Fruit fly (Drosophila melanogaster) S2 (cell line): ENCODE measurements around the gene Eph.

Source experiments
- CG8478 ChIP-seq: fragments of >200 bp; optimal IDR thresholded peaks from 2 replicates; lab custom pipeline; 2018
- CTCF ChIP-seq, 2 experiments: fragments of >200 bp; optimal IDR thresholded peaks; 2 replicates each; lab custom pipeline; 2018

Eph gene

dm6 chr4:610398-611319 lies at the start of gene Eph:
TSS of gene Eph (plus strand) at chr4:610684.
- TF ChIP-seq CG8478 = no peak
- TF ChIP-seq CTCF (optimal IDR thresholded peaks at IDR 0.05; lab: Kevin White, UChicago) = no peak

dm6 chr4:567285-567684 lies 43.2 kb upstream of the Eph start:
- TF ChIP-seq CTCF (optimal IDR thresholded peaks at IDR 0.05; lab: Kevin White, UChicago) (no peak), CG8478 (no peak)

dm6 chr4:570404-571302 lies 39.8 kb upstream of the Eph start:
- no peak for TF ChIP-seq CTCF (optimal IDR thresholded peaks at IDR 0.05; lab: Kevin White, UChicago)
- no peak for TF ChIP-seq CG8478

dm6 chr4:571504-572268 lies 38.8 kb upstream of the Eph start, which contains the start of the genes ND-49 and Ephrin:
TSS of gene ND-49 (minus strand) at chr4:571554.
TSS of gene Ephrin (plus strand) at chr4:571755.
- TF ChIP-seq CTCF (optimal IDR thresholded peaks at IDR 0.05; lab: Kevin White, UChicago) (no peak), CG8478 (no peak)

- TF ChIP-seq CTCF (optimal IDR thresholded peaks at IDR 0.05; lab: Kevin White, UChicago) (no peak), CG8478 (no peak)
These were observed 34.0 kb upstream of the Eph start for dm6 chr4:576439-576838.

DNA sequence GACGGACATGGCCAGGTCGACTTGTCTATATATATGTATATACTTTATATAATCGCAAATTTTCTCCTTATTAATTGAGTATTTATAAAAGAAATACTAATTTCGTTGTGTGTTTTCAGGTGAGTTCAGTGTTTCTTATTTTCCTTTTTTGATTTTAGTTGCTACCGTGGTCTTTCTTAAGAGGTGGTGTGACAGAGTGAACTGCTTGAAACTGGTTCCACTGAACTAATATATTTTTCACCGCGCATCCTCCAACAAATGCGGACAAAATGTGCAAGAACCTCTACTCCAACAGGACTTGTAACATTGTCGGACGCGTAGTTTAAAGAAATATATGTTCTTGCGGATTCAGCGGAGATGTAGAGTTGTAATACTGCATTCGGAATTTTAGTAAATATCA lies 27.6 kb upstream of the Eph start, which contains the start of gene CG1909:
CG1909 (plus strand) TSS at position 273 of the 400 bp plus-strand sequence.
- no peak for TF ChIP-seq CTCF (optimal IDR thresholded peaks at IDR 0.05; lab: Kevin White, UChicago)

- TF ChIP-seq CTCF (optimal IDR thresholded peaks at IDR 0.05; lab: Kevin White, UChicago) (no peak), CG8478 (no peak)
These were observed 22.0 kb upstream of the Eph start for dm6 chr4:588514-588913.

DNA sequence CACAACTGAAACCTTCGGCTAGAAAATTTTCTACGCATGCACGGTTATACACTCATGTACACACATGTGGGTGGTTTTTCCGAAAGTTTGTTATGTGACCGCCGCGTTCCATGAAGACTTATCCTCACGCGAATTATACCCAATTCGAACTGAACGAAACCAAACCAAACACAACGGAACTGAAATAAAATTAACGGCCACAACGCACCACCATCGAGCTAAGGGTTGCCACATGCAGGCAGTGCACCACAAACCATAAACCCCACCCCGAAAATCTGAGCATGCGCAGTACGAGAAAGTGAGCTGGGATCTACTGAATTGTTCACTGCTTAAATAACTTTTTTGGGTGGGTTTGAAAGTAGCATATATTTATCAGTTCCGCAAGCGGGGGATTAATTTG lies 3.0 kb upstream of the Eph start, which contains the start of gene onecut:
onecut (minus strand) TSS at position 152 of the 400 bp plus-strand sequence.
- no peak for TF ChIP-seq CTCF (optimal IDR thresholded peaks at IDR 0.05; lab: Kevin White, UChicago)
- no peak for TF ChIP-seq CG8478

DNA sequence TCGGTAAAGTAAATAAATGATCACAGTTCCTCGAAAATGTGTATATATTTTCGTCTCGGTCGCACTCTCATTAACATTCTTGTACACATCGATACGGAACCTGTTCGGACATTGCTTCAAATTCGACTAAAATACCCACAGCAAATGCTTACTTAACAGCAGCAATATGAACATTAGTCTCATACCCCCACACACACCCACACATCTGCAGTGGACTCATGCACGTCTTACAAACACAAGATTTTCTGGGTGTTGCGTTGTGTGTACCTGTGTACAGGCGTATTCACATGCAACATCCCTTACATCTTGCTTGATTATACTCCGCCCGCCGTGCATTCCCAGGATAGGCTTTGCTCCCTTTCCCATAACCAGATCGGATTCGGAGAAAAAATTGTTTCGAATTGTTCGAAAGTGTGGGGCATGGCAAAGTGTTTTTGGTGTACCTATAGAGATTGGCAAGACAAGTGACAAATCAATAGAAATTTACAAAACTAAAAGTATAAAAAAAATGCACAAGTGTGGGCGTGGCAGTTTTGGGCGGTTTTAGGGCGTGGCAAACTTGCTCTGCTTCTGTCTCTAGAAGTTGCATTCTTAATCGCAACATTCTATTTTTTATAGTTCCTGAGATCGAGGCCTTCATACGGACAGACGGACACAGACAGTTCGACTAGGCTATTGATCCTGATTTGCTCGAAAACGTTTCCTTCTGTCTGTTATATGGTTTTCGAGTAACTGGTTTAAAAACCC lies 15.6 kb downstream of the Eph start, which contains the start of gene mav:
mav (minus strand) TSS at position 134 of the 747 bp plus-strand sequence.
- TF ChIP-seq CG8478 = no peak
- TF ChIP-seq CTCF (optimal IDR thresholded peaks at IDR 0.05; lab: Kevin White, UChicago) = no peak

dm6 chr4:629391-629790 lies 18.9 kb downstream of the Eph start, which contains the start of gene Gat:
TSS of gene Gat (plus strand) at chr4:629691.
- TF ChIP-seq CG8478 (no peak), CTCF (optimal IDR thresholded peaks at IDR 0.05; lab: Kevin White, UChicago) (no peak)

- TF ChIP-seq CG8478 = no peak
- TF ChIP-seq CTCF (optimal IDR thresholded peaks at IDR 0.05; lab: Kevin White, UChicago) = no peak
These were observed 36.0 kb downstream of the Eph start, which contains the start of gene Ekar for dm6 chr4:646414-647016. TSS of gene Ekar (minus strand) at chr4:646556.

dm6 chr4:647388-647787 lies 36.9 kb downstream of the Eph start:
- no peak for TF ChIP-seq CTCF (optimal IDR thresholded peaks at IDR 0.05; lab: Kevin White, UChicago)
- no peak for TF ChIP-seq CG8478

DNA sequence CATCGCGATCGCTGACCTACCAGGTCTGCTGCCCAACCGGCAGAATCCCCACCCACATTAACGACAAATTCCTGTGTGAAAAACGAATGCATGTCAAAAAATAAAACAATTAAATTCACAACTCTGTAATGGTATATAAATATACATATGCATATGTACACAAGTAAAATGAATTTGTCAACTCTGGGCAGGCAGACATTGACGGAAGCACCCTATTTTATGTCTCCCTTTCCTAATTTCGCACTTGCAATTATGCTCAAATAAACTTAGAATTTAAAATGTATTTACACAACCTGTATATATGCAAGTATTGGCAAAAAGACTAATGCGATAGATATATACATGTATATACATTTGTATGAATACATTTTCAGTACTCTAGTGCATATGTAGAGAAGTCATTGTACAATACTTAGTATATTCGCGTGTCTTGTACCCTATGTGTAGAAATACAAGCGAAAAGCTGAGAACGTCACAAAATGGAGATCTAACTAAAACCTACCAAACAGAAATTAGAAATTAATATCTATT lies 48.6 kb downstream of the Eph start:
- no peak for TF ChIP-seq CG8478
- TF ChIP-seq CTCF (optimal IDR thresholded peaks at IDR 0.05; lab: Kevin White, UChicago) = no peak
